Fruit fly (Drosophila melanogaster): ENCODE data around the gene atk.

The atk gene

dm6 chr3L:20509121-20509934 lies 44.7 kb upstream of the atk start (continued):
- TF ChIP-seq dan (GFP tag; IDR thresholded peaks at IDR 0.05) (no peak), lab (GFP tag; optimal IDR thresholded peaks at IDR 0.05) (peak; percentile 85), sc (optimal IDR thresholded peaks at IDR 0.05) (no peak), sc (GFP tag; optimal IDR thresholded peaks at IDR 0.05) (peak; percentile 61), CG4707 (GFP tag; optimal IDR thresholded peaks at IDR 0.05) (no peak), tup (GFP tag; optimal IDR thresholded peaks at IDR 0.05) (no peak), CG15011 (GFP tag; optimal IDR thresholded peaks at IDR 0.05) (peak; percentile 85), CG12942 (GFP tag; optimal IDR thresholded peaks at IDR 0.05) (no peak), Dad (GFP tag; optimal IDR thresholded peaks at IDR 0.05) (peak; percentile 54), CG31365 (tag; optimal IDR thresholded peaks at IDR 0.05) (no peak), CG7786 (GFP tag; optimal IDR thresholded peaks at IDR 0.05) (peak; percentile 69), Atf3 (GFP tag; optimal IDR thresholded peaks at IDR 0.05) (peak; percentile 42), zfh2 (GFP tag; optimal IDR thresholded peaks at IDR 0.05) (peak; percentile 74), phol (tag; optimal IDR thresholded peaks at IDR 0.05) (peak; percentile 75), kni (GFP tag; optimal IDR thresholded peaks at IDR 0.05) (peak; percentile 57), CG12071 (GFP tag; optimal IDR thresholded peaks at IDR 0.05) (no peak), pb (GFP tag; optimal IDR thresholded peaks at IDR 0.05) (peak; percentile 20), CG1602 (GFP tag; optimal IDR thresholded peaks at IDR 0.05) (peak; percentile 60), twi (tag; optimal IDR thresholded peaks at IDR 0.05) (peak; percentile 64), CG10321 (GFP tag; IDR thresholded peaks at IDR 0.05) (no peak), chinmo (GFP tag; IDR thresholded peaks at IDR 0.05; ENCODE audit: partially characterized antibody) (no peak), BEAF-32 (GFP tag; optimal IDR thresholded peaks at IDR 0.05) (no peak), CG7271 (tag; optimal IDR thresholded peaks at IDR 0.05) (no peak), disco-r (GFP tag; optimal IDR thresholded peaks at IDR 0.05) (peak; percentile 55), Hr78 (GFP tag; optimal IDR thresholded peaks at IDR 0.05) (peak in 1 of 2 experiments; percentile 75), Deaf1 (tag; optimal IDR thresholded peaks at IDR 0.05) (peak; percentile 60), pros (GFP tag; optimal IDR thresholded peaks at IDR 0.05) (no peak), Hr3 (GFP tag; optimal IDR thresholded peaks at IDR 0.05) (peak; percentile 65), vnd (GFP tag; IDR thresholded peaks at IDR 0.05; ENCODE audit: partially characterized antibody) (no peak), CG9215 (GFP tag; IDR thresholded peaks at IDR 0.05) (peak; percentile 48), tio (GFP tag; optimal IDR thresholded peaks at IDR 0.05) (peak; percentile 75), ara (GFP tag; IDR thresholded peaks at IDR 0.05) (0 out of 2 replicates have a peak, but pooled peaks have one; percentile 11), Dek (tag; optimal IDR thresholded peaks at IDR 0.05) (peak; percentile 78), sr (GFP tag; IDR thresholded peaks at IDR 0.05) (no peak), CG10147 (GFP tag; optimal IDR thresholded peaks at IDR 0.05) (peak; percentile 89), Adf1 (GFP tag; IDR thresholded peaks at IDR 0.05) (no peak), HLH4C (GFP tag; IDR thresholded peaks at IDR 0.05; ENCODE audit: partially characterized antibody) (no peak), pho (GFP tag; optimal IDR thresholded peaks at IDR 0.05) (peak; percentile 85), CG17829 (tag; optimal IDR thresholded peaks at IDR 0.05) (peak; percentile 81), lov (optimal IDR thresholded peaks at IDR 0.05) (no peak), lov (GFP tag; IDR thresholded peaks at IDR 0.05) (no peak), HmgZ (tag; optimal IDR thresholded peaks at IDR 0.05) (peak; percentile 64), CG34376 (GFP tag; optimal IDR thresholded peaks at IDR 0.05) (peak; percentile 58), nmo (GFP tag; optimal IDR thresholded peaks at IDR 0.05) (peak; percentile 89), cad (GFP tag; optimal IDR thresholded peaks at IDR 0.05) (no peak)
